Fruit fly (Drosophila melanogaster): ENCODE measurements around the gene msk.

Gene msk

dm6 chr3L:8115864-8116528 is at the start of gene msk, which contains the start of gene Arp3:
Gene msk, plus strand, starts transcription at chr3L:8116179.
Gene Arp3, minus strand, starts transcription at chr3L:8115902.
- TF ChIP-seq CG8478 (optimal IDR thresholded peaks at IDR 0.05) = no peak
- peak in 1 of 2 experiments; percentile 16 for TF ChIP-seq CTCF (optimal IDR thresholded peaks at IDR 0.05)

- TF ChIP-seq CG8478 (optimal IDR thresholded peaks at IDR 0.05) (no peak), CTCF (optimal IDR thresholded peaks at IDR 0.05) (no peak)
Measured at dm6 chr3L:8067491-8067890, 48.5 kb upstream of the msk start.

- TF ChIP-seq CG8478 (optimal IDR thresholded peaks at IDR 0.05) (no peak), CTCF (optimal IDR thresholded peaks at IDR 0.05) (no peak)
Measured at dm6 chr3L:8068061-8068460, 47.9 kb upstream of the msk start.

dm6 chr3L:8069167-8069566 is 46.8 kb upstream of the msk start, which contains the start of gene CG42590:
Gene CG42590, minus strand, starts transcription at chr3L:8069267.
- no peak for TF ChIP-seq CTCF (optimal IDR thresholded peaks at IDR 0.05)
- TF ChIP-seq CG8478 (optimal IDR thresholded peaks at IDR 0.05) = no peak

dm6 chr3L:8069860-8070259 is 46.1 kb upstream of the msk start, which contains the start of gene CG42591:
Gene CG42591, minus strand, starts transcription at chr3L:8069960.
- TF ChIP-seq CG8478 (optimal IDR thresholded peaks at IDR 0.05) = no peak

- TF ChIP-seq CG8478 (optimal IDR thresholded peaks at IDR 0.05) (no peak), CTCF (optimal IDR thresholded peaks at IDR 0.05) (no peak)
Measured at dm6 chr3L:8071192-8071591, 44.8 kb upstream of the msk start.

dm6 chr3L:8071693-8072260 is 44.2 kb upstream of the msk start:
- TF ChIP-seq CTCF (optimal IDR thresholded peaks at IDR 0.05) = peak in 1 of 2 experiments; percentile 65
- TF ChIP-seq CG8478 (optimal IDR thresholded peaks at IDR 0.05) = no peak

- TF ChIP-seq CG8478 (optimal IDR thresholded peaks at IDR 0.05) (no peak), CTCF (optimal IDR thresholded peaks at IDR 0.05) (no peak)
Measured at dm6 chr3L:8072720-8073119, 43.3 kb upstream of the msk start.

- TF ChIP-seq CTCF (optimal IDR thresholded peaks at IDR 0.05) (no peak), CG8478 (optimal IDR thresholded peaks at IDR 0.05) (no peak)
Measured at dm6 chr3L:8073370-8073769, 42.6 kb upstream of the msk start.

dm6 chr3L:8073872-8074271 is 42.1 kb upstream of the msk start:
- TF ChIP-seq CG8478 (optimal IDR thresholded peaks at IDR 0.05) = no peak
- TF ChIP-seq CTCF (optimal IDR thresholded peaks at IDR 0.05) = no peak

- no peak for TF ChIP-seq CG8478 (optimal IDR thresholded peaks at IDR 0.05)
- no peak for TF ChIP-seq CTCF (optimal IDR thresholded peaks at IDR 0.05)
Measured at dm6 chr3L:8074944-8075343, 41.0 kb upstream of the msk start.

dm6 chr3L:8076160-8076559 is 39.8 kb upstream of the msk start:
- TF ChIP-seq CG8478 (optimal IDR thresholded peaks at IDR 0.05) = no peak
- TF ChIP-seq CTCF (optimal IDR thresholded peaks at IDR 0.05) = no peak

- TF ChIP-seq CTCF (optimal IDR thresholded peaks at IDR 0.05) (no peak), CG8478 (optimal IDR thresholded peaks at IDR 0.05) (no peak)
Measured at dm6 chr3L:8077207-8077606, 38.8 kb upstream of the msk start.

dm6 chr3L:8077953-8078352 is 38.0 kb upstream of the msk start:
- no peak for TF ChIP-seq CG8478 (optimal IDR thresholded peaks at IDR 0.05)
- TF ChIP-seq CTCF (optimal IDR thresholded peaks at IDR 0.05) = no peak

- TF ChIP-seq CTCF (optimal IDR thresholded peaks at IDR 0.05) = no peak
- TF ChIP-seq CG8478 (optimal IDR thresholded peaks at IDR 0.05) = no peak
Measured at dm6 chr3L:8079598-8079997, 36.4 kb upstream of the msk start.

dm6 chr3L:8080790-8081189 is 35.2 kb upstream of the msk start:
- no peak for TF ChIP-seq CTCF (optimal IDR thresholded peaks at IDR 0.05)
- no peak for TF ChIP-seq CG8478 (optimal IDR thresholded peaks at IDR 0.05)

- TF ChIP-seq CTCF (optimal IDR thresholded peaks at IDR 0.05) (no peak), CG8478 (optimal IDR thresholded peaks at IDR 0.05) (no peak)
Measured at dm6 chr3L:8081822-8082221, 34.2 kb upstream of the msk start.

Data from S2 (cell line).